Fruit fly (Drosophila melanogaster) ovary, adult (tissue): ENCODE data around the gene FucTA.

ENCODE experiments used
- CG17801 ChIP-seq: fragments of 200-800 bp; optimal IDR thresholded peaks from 2 replicates; lab custom pipeline; 2019; ENCODE audit warnings: missing biosample characterization, mild to moderate bottlenecking, missing genetic modification characterization, moderate library complexity; ENCODE audit not compliant: partially characterized antibody

The FucTA gene

dm6 chr3L:15142004-15142890 is 4.7 kb upstream of the FucTA start, which contains the start of gene Pdi:
Gene Pdi (minus strand): TSS chr3L:15142840.
- TF ChIP-seq CG17801 (GFP tag; lab: Kevin White, UChicago): no peak

- TF ChIP-seq CG17801 (GFP tag; lab: Kevin White, UChicago): no peak
These were observed 3.8 kb upstream of the FucTA start for dm6 chr3L:15143108-15143507.

- TF ChIP-seq CG17801 (GFP tag; lab: Kevin White, UChicago): peak; percentile 0
These were observed 3.0 kb upstream of the FucTA start, which contains the start of the genes CG32147 and Pex3 for dm6 chr3L:15143638-15144600. Gene CG32147 (minus strand): TSS chr3L:15144059. Gene Pex3 (plus strand): TSS chr3L:15144355.

dm6 chr3L:15150028-15150427 is 3.1 kb downstream of the FucTA start:
- TF ChIP-seq CG17801 (GFP tag; lab: Kevin White, UChicago): no peak

DNA sequence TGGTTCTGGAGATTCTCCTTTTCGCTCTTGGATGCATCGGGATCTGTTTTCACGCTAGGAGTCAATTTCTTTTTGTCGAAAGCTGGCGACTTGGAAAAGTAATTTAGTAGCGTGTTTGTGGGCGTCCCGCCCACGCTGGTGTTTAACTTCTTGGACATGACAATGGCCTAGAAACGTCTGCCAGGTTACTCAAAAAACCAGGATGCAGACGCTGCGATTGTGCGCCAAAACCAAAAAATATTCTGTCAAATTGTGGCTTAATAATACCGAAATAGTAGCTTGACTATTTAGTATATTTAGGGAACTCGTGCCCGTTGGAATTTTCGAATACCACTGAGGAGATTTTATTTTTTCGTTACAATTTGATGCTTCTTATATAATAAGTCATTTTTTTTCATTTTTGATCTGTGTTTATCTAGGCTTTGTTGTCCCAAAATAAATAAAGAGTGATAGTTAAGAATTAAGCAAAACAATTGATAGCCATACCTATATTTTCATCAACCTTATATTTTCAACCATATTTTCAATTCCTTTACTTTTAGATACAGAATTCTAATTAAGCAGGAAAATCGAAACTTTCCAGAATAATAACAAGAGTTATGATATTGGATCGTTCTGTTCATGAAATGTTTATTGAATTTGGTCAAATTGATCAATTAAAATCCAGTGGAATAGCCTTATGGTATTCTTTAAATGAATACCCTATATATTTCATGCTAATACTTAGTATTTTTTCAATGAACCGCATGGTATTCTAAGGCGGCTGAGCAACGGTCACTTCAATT is 11.6 kb downstream of the FucTA start, which contains the start of the genes Msh6 and Prp31:
TSS of gene Msh6 (minus strand) at position 233 of the 785 bp plus-strand sequence.
TSS of gene Prp31 (plus strand) at position 771 of the 785 bp plus-strand sequence.
- TF ChIP-seq CG17801 (GFP tag; lab: Kevin White, UChicago): peak; percentile 32

dm6 chr3L:15161549-15161948 is 14.6 kb downstream of the FucTA start, which contains the start of gene CG6878:
Gene CG6878 (plus strand): TSS chr3L:15161817.
- peak; percentile 19 for TF ChIP-seq CG17801 (GFP tag; lab: Kevin White, UChicago)

dm6 chr3L:15162005-15162404 is 15.1 kb downstream of the FucTA start:
- no peak for TF ChIP-seq CG17801 (GFP tag; lab: Kevin White, UChicago)

DNA sequence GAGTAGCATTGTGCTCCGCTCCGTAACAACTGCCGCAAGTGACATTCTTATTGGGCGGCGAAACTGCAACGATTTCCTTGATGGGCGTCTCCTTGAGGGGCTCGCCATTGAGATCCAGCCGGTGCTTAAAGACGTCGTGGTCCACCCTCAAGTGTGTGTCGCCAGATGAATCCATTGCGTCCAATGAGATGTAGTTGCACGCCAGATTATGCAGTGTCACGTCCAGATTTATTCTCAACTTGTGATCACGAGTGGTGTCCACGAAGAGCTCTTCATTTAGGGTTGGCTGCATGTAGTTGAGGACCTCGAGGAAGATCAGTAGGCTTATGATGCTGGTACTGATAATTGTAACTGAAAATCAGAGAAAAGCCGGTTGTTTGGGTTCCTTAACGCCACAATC is 16.1 kb downstream of the FucTA start:
- TF ChIP-seq CG17801 (GFP tag; lab: Kevin White, UChicago): no peak

DNA sequence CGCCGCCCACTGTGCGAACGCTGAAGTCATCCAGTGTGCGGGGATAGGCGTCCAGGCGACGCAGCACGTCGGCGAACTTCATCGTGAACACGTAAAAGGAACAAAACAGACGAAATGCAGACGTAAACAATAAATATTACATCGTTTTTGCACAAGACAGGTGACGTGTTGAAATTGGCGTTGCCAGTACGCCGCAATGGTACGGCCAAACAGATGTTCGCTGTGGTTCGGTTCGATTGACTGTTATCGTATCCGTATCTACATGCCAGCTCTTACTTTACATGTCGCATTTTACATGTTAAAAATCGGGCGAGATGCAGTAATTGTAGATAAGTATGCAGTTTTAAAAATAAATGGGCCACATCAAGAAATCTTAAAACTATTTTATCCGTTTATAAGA is 16.5 kb downstream of the FucTA start, which contains the start of gene CG7011:
TSS of gene CG7011 (minus strand) at position 215 of the 400 bp plus-strand sequence.
- no peak for TF ChIP-seq CG17801 (GFP tag; lab: Kevin White, UChicago)

DNA sequence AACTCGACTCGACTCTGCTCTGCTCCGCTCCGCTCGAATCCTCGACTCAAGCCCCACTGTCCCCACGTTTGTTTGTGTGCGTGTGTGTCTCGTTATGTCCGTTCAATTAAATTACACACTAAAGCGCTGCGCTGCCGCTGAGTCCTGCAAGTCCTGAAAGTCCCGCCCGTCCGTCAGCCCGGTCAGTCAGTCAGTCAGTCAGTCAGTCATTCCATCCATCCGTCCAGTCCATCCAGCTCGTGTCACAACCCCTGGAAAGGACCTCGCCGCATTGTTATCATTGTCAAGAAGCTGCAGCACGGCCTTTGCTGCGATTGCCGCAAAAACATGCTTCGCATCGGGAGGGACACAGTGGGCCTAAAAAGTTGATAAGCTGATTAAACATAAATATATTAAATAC is 22.1 kb downstream of the FucTA start:
- no peak for TF ChIP-seq CG17801 (GFP tag; lab: Kevin White, UChicago)

DNA sequence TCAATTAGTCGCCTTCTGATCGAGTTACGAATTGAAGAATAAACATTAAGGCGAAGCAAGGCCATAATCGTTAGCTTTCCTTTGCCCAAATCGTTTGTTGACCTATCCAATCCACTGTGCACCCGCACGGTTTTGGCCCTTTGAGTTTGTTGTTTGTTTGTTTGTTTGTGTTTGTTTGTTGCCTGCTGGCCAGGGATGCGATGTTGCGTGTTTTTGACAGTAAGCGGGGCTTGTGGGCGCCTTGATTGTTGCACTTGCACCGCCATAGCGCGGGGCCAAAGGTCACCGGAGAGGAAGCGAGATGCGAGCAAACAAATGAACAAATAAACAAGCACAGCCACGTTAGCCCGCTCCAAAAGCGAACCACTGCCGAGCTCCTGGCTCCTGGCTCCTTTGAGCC is 22.9 kb downstream of the FucTA start:
- TF ChIP-seq CG17801 (GFP tag; lab: Kevin White, UChicago): no peak

DNA sequence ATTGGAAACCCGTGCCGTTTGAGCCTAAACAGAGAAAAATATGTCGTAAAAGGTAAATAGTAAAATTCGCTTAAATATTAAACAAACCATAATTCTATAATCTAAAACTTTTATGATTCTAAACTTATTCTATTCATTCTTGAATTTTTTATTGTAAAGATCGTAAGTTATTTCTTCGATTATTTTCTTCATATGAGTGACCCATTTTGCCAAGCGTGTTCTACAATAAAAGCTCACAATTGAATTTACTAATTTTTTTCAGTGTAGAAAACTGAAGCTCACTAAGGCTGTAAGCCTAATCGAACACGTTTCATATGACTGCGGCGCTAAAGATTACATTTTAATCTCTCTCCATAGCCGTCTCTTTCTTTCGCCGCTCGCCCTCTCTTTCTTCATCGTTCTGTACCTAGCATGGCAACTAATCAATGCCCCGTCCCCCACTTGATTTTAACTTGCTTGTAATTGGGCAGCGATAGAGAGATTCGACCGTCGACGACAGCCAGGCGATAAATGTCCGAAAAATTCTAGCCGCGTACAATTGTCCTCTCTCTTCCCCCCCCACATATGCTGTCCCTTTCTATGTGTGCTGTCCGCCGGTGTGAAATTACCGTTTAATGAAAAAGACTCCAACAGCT is 24.9 kb downstream of the FucTA start:
- TF ChIP-seq CG17801 (GFP tag; lab: Kevin White, UChicago): no peak

DNA sequence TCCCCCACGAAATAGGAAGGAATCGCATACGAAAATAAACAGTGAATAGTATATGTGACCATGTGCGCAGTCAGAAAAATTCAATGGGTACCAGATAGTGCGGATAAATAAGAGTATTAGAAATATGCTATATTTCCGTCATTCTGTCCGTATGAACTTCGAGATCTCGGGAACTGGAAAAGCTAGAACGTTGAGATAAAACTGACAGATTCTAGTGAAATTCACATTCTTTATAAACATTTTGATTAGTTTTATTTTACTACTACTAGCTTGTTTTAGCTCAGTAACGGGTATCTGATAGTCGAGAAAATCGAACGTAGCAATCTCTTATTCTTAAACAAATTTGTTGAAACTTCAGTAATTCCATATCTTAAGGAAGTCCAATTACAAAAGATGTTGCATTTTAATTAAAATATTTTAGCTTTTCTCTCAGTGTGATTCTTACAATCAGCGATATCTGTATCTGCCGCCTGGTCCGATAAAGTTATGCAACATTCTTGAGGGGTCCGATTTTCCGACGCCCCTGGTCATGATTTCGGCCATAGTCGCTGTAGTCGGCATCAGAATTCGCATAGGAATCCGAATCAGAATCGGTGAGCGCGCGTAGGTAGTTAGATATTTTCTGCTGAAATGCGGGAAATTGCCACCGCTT is 25.6 kb downstream of the FucTA start:
- TF ChIP-seq CG17801 (GFP tag; lab: Kevin White, UChicago): no peak
